Worm (Caenorhabditis elegans) whole organism, dauer: ENCODE measurements around the gene C34F11.5.

Source experiments
- unc-62 ChIP-seq: sonication (generic microtip); optimal IDR thresholded peaks from 2 replicates; lab custom pipeline; 2017; ENCODE audit warnings: missing biosample characterization, missing genetic modification reagents, missing genetic modification characterization

C34F11.5 gene

ce11 chrII:5211970-5212369 is 16.4 kb downstream of the C34F11.5 start, which contains the start of gene C34F11.2:
TSS of gene C34F11.2 (plus strand) at chrII:5212270.
- no peak for TF ChIP-seq unc-62

- TF ChIP-seq unc-62, result no peak
Observed at ce11 chrII:5212675-5213074, 17.1 kb downstream of the C34F11.5 start, which contains the start of gene C34F11.1. TSS of gene C34F11.1 (plus strand) at chrII:5212975.

- no peak for TF ChIP-seq unc-62
Observed at ce11 chrII:5218349-5218748, 22.7 kb downstream of the C34F11.5 start.

- no peak for TF ChIP-seq unc-62
Observed at ce11 chrII:5220648-5221047, 25.0 kb downstream of the C34F11.5 start.

- no peak for TF ChIP-seq unc-62
Observed at ce11 chrII:5222830-5223229, 27.2 kb downstream of the C34F11.5 start.

- TF ChIP-seq unc-62, result no peak
Observed at ce11 chrII:5225284-5225683, 29.7 kb downstream of the C34F11.5 start, which contains the start of gene dsh-1. TSS of gene dsh-1 (minus strand) at chrII:5225384.

- TF ChIP-seq unc-62, result no peak
Observed at ce11 chrII:5226309-5226708, 30.7 kb downstream of the C34F11.5 start.

ce11 chrII:5227768-5228167 is 32.2 kb downstream of the C34F11.5 start:
- TF ChIP-seq unc-62, result no peak

- no peak for TF ChIP-seq unc-62
Observed at ce11 chrII:5228662-5229061, 33.1 kb downstream of the C34F11.5 start.

- TF ChIP-seq unc-62, result no peak
Observed at ce11 chrII:5229596-5229995, 34.0 kb downstream of the C34F11.5 start, which contains the start of gene EGAP2.2. TSS of gene EGAP2.2 (plus strand) at chrII:5229896.

- TF ChIP-seq unc-62, result no peak
Observed at ce11 chrII:5231111-5231510, 35.5 kb downstream of the C34F11.5 start, which contains the start of gene EGAP2.1. TSS of gene EGAP2.1 (plus strand) at chrII:5231411.

ce11 chrII:5234728-5235127 is 39.1 kb downstream of the C34F11.5 start:
- TF ChIP-seq unc-62, result no peak

- no peak for TF ChIP-seq unc-62
Observed at ce11 chrII:5235758-5236157, 40.2 kb downstream of the C34F11.5 start, which contains the start of gene pho-1. TSS of gene pho-1 (minus strand) at chrII:5235846.

- TF ChIP-seq unc-62, result no peak
Observed at ce11 chrII:5237699-5238098, 42.1 kb downstream of the C34F11.5 start.

ce11 chrII:5238366-5238765 is 42.8 kb downstream of the C34F11.5 start, which contains the start of gene pho-4:
TSS of gene pho-4 (minus strand) at chrII:5238466.
- no peak for TF ChIP-seq unc-62

- TF ChIP-seq unc-62, result no peak
Observed at ce11 chrII:5241560-5241959, 46.0 kb downstream of the C34F11.5 start, which contains the start of gene T16D1.1. TSS of gene T16D1.1 (minus strand) at chrII:5241660.

- no peak for TF ChIP-seq unc-62
Observed at ce11 chrII:5246791-5247361, 51.3 kb downstream of the C34F11.5 start, which contains the start of gene ptr-6. TSS of gene ptr-6 (minus strand) at chrII:5246837.
